Fruit fly (Drosophila melanogaster): ENCODE results near the gene CG9119.

CG9119 gene

DNA sequence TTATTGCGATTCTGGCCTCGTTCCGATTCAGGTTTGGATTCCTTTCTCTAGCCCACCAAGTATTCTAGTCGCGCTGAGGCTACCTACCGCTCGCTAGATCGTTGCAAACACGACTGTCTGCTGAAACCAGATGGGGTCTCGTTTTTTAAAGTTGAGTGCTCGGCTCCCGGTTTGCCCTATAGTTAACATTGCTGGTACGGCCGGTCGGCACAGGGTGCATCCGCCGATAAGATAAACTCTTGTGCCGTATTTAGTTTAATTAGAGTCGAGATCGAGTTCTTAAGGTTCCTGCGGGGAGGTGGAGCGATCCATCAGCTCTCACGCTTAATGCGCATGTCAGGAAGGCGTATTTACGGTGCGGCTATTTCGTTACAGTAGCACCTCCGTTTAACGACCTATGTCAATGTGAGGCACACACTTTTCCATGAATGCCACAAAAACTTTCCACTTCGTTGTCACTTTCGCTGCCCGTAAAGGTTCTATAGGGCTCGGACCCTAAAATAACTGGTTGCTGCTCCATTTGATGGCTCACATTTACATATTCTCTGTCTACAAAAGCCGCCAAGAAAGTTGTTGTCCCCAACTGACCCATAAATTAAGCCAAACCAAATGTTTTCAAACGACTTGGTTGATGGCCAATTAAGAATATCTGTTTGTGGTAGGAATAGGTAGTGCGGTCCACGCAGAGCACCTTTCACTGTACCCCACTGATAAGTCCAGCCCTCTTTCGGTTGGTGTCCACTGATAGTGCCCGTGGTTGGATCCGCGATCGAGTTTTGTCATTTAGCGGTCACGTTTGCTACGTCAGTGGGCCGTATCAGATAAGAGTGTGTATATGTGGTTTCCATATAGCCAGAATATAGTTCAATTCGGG, at the start of gene CG9119 (continued):
- TF ChIP-seq CG30403 (GFP tag; optimal IDR thresholded peaks at IDR 0.05): peak; percentile 64
- TF ChIP-seq CG2889 (GFP tag; IDR thresholded peaks at IDR 0.05): 0 out of 3 replicates have a peak, but pooled peaks have one; percentile 24
- peak; percentile 52; the same call in 1 of the 3 replicates for TF ChIP-seq Optix (GFP tag; IDR thresholded peaks at IDR 0.05)
- 0 out of 2 replicates have a peak, but pooled peaks have one; percentile 1 for TF ChIP-seq Ravus (GFP tag; IDR thresholded peaks at IDR 0.05)
- peak; percentile 47; the same call in 1 of the 2 replicates for TF ChIP-seq CG14667 (GFP tag; IDR thresholded peaks at IDR 0.05)
- 0 out of 2 replicates have a peak, but pooled peaks have one; percentile 13 for TF ChIP-seq peb (GFP tag; IDR thresholded peaks at IDR 0.05)
- TF ChIP-seq CG10979 (tag; optimal IDR thresholded peaks at IDR 0.05): peak; percentile 50
- no peak for TF ChIP-seq CG14965 (GFP tag; optimal IDR thresholded peaks at IDR 0.05; ENCODE audit: borderline replicate concordance)
- no peak for TF ChIP-seq dimm (GFP tag; IDR thresholded peaks at IDR 0.05)
- TF ChIP-seq CG32767 (GFP tag; IDR thresholded peaks at IDR 0.05): peak; percentile 45; the same call in 1 of the 2 replicates
- no peak for TF ChIP-seq ato (GFP tag; IDR thresholded peaks at IDR 0.05; ENCODE audit: partially characterized antibody)
- peak; percentile 75 for TF ChIP-seq CG33557 (GFP tag; optimal IDR thresholded peaks at IDR 0.05)
- TF ChIP-seq Bgb (GFP tag; IDR thresholded peaks at IDR 0.05; ENCODE audit: partially characterized antibody): no peak
- peak; percentile 34; the same call in 1 of the 2 replicates for TF ChIP-seq ttk (GFP tag; IDR thresholded peaks at IDR 0.05)
- peak; percentile 23 for TF ChIP-seq CG12744 (GFP tag; optimal IDR thresholded peaks at IDR 0.05)
- TF ChIP-seq BtbVII (GFP tag; optimal IDR thresholded peaks at IDR 0.05): peak; percentile 39
- TF ChIP-seq Taf1 (GFP tag; IDR thresholded peaks at IDR 0.05): peak; percentile 32; the same call in 1 of the 2 replicates
- TF ChIP-seq CG12236 (GFP tag; optimal IDR thresholded peaks at IDR 0.05): peak; percentile 18
- peak; percentile 63 for TF ChIP-seq CG18619 (GFP tag; optimal IDR thresholded peaks at IDR 0.05)
- 0 out of 2 replicates have a peak, but pooled peaks have one; percentile 26 for TF ChIP-seq CG7372 (GFP tag; IDR thresholded peaks at IDR 0.05)
- peak; percentile 66 for TF ChIP-seq CG2712 (tag; optimal IDR thresholded peaks at IDR 0.05)
- peak; percentile 17 for TF ChIP-seq CG8359 (GFP tag; optimal IDR thresholded peaks at IDR 0.05; ENCODE audit: borderline replicate concordance)
- no peak for TF ChIP-seq gsb (GFP tag; IDR thresholded peaks at IDR 0.05)
- TF ChIP-seq nom (GFP tag; optimal IDR thresholded peaks at IDR 0.05): peak; percentile 11
- TF ChIP-seq CG17328 (GFP tag; IDR thresholded peaks at IDR 0.05): 0 out of 2 replicates have a peak, but pooled peaks have one; percentile 24
- TF ChIP-seq Dek (tag; optimal IDR thresholded peaks at IDR 0.05): peak; percentile 65
- TF ChIP-seq CG32532 (GFP tag; IDR thresholded peaks at IDR 0.05): no peak; the same call in none of the 2 replicates
- TF ChIP-seq CG8388 (GFP tag; optimal IDR thresholded peaks at IDR 0.05): peak; percentile 44
- peak; percentile 84 for TF ChIP-seq CG10543 (GFP tag; optimal IDR thresholded peaks at IDR 0.05)
- TF ChIP-seq Sin3A (optimal IDR thresholded peaks at IDR 0.05): no peak
- no peak for TF ChIP-seq Opbp (GFP tag; IDR thresholded peaks at IDR 0.05; ENCODE audit: partially characterized antibody)
- TF ChIP-seq sna (GFP tag; IDR thresholded peaks at IDR 0.05; ENCODE audit: partially characterized antibody): no peak
- TF ChIP-seq mld (GFP tag; IDR thresholded peaks at IDR 0.05; ENCODE audit: partially characterized antibody): no peak
- TF ChIP-seq insv (GFP tag; optimal IDR thresholded peaks at IDR 0.05): no peak
- TF ChIP-seq CG9437 (GFP tag; optimal IDR thresholded peaks at IDR 0.05): peak; percentile 69
- TF ChIP-seq CG11456 (GFP tag; IDR thresholded peaks at IDR 0.05): peak; percentile 65; the same call in 1 of the 3 replicates
- TF ChIP-seq exex (tag; optimal IDR thresholded peaks at IDR 0.05): peak; percentile 76
- no peak for TF ChIP-seq bowl (GFP tag; IDR thresholded peaks at IDR 0.05)
- TF ChIP-seq Hand (GFP tag; optimal IDR thresholded peaks at IDR 0.05): peak; percentile 75
- TF ChIP-seq pita (GFP tag; optimal IDR thresholded peaks at IDR 0.05): no peak
- TF ChIP-seq nerfin-2 (GFP tag; IDR thresholded peaks at IDR 0.05; ENCODE audit: partially characterized antibody): no peak
- TF ChIP-seq CG31388 (GFP tag; optimal IDR thresholded peaks at IDR 0.05): no peak
- TF ChIP-seq row (GFP tag; IDR thresholded peaks at IDR 0.05): peak; percentile 89
- TF ChIP-seq CG14710 (tag; optimal IDR thresholded peaks at IDR 0.05): peak; percentile 66
- TF ChIP-seq Hmx (GFP tag; optimal IDR thresholded peaks at IDR 0.05): peak; percentile 15
- TF ChIP-seq CG12659 (GFP tag; optimal IDR thresholded peaks at IDR 0.05): peak; percentile 69
- no peak for TF ChIP-seq CG3407 (GFP tag; optimal IDR thresholded peaks at IDR 0.05)
